Fruit fly (Drosophila melanogaster): ENCODE measurements around the gene JTBR.

dm6 chr3L:1841984-1842383, 39.3 kb upstream of the JTBR start, which contains the start of gene Cpr62Bc:
- TF ChIP-seq Mnt (GFP tag; optimal IDR thresholded peaks at IDR 0.05) (no peak), tj (GFP tag; optimal IDR thresholded peaks at IDR 0.05) (no peak), bab1 (GFP tag; optimal IDR thresholded peaks at IDR 0.05) (no peak), toe (GFP tag; optimal IDR thresholded peaks at IDR 0.05) (no peak), cnc (optimal IDR thresholded peaks at IDR 0.05) (no peak), CG5204 (GFP tag; optimal IDR thresholded peaks at IDR 0.05) (no peak), CG14711 (tag; optimal IDR thresholded peaks at IDR 0.05) (no peak), Clk (GFP tag; optimal IDR thresholded peaks at IDR 0.05) (no peak), ovo (GFP tag; optimal IDR thresholded peaks at IDR 0.05) (no peak), kay (GFP tag; ENCODE audit: borderline replicate concordance) (no peak), CG7045 (GFP tag; optimal IDR thresholded peaks at IDR 0.05) (no peak), cic (GFP tag; optimal IDR thresholded peaks at IDR 0.05) (no peak), CG11617 (GFP tag; optimal IDR thresholded peaks at IDR 0.05) (no peak)
